Worm (Caenorhabditis elegans) whole organism, L3 larva: ENCODE results near the gene F49F1.18.

Experiments
- ceh-9 ChIP-seq: sonication (generic microtip); optimal IDR thresholded peaks from 2 replicates; lab custom pipeline; 2018; ENCODE audit warnings: missing biosample characterization, missing genetic modification characterization
- daf-12 ChIP-seq: fragments of 150-350 bp; optimal IDR thresholded peaks from 2 replicates; lab custom pipeline; 2014; ENCODE audit warnings: missing biosample characterization, missing genetic modification reagents, missing genetic modification characterization
- egl-5 ChIP-seq: fragments of 150-350 bp; optimal IDR thresholded peaks from 2 replicates; lab custom pipeline; 2017; ENCODE audit warnings: missing biosample characterization, missing genetic modification reagents, missing genetic modification characterization, inconsistent platforms
- elt-3 ChIP-seq, 3 experiments: fragments of 150-350 bp in 1 of 3; sonication (generic microtip) in 2 of 3; optimal IDR thresholded peaks; 2 replicates in 2 of 3; 4 replicates in 1 of 3; lab custom pipeline; 2014 to 2017; ENCODE audit warnings: missing biosample characterization in 3 of 3, missing genetic modification characterization in 3 of 3
- nhr-11 ChIP-seq: fragments of 150-350 bp; optimal IDR thresholded peaks from 2 replicates; lab custom pipeline; 2014; ENCODE audit warnings: missing biosample characterization, missing genetic modification characterization
- nhr-23 ChIP-seq: fragments of 150-350 bp; optimal IDR thresholded peaks from 2 replicates; lab custom pipeline; 2014; ENCODE audit warnings: missing biosample characterization, missing genetic modification reagents, missing genetic modification characterization
- nhr-43 ChIP-seq: sonication (generic microtip); optimal IDR thresholded peaks from 2 replicates; lab custom pipeline; 2016; ENCODE audit warnings: mild to moderate bottlenecking, missing genetic modification characterization, missing compliant biosample characterization; ENCODE audit not compliant: poor library complexity, severe bottlenecking
- nhr-76 ChIP-seq: fragments of 150-350 bp; sonication (generic microtip); optimal IDR thresholded peaks from 5 replicates; lab custom pipeline; 2014; ENCODE audit warnings: missing biosample characterization, missing genetic modification characterization
- pqm-1 ChIP-seq: fragments of 150-350 bp; optimal IDR thresholded peaks from 2 replicates; lab custom pipeline; 2017; ENCODE audit warnings: missing biosample characterization, missing genetic modification characterization, inconsistent platforms
- skn-1 ChIP-seq: fragments of 150-350 bp; optimal IDR thresholded peaks from 2 replicates; lab custom pipeline; 2014; ENCODE audit warnings: missing biosample characterization, missing genetic modification characterization

ce11 chrIV:4137472-4137871, 2.7 kb downstream of the F49F1.18 start, which contains the start of gene F49F1.9:
- TF ChIP-seq nhr-11 (tag; lab: Kevin White, UChicago) (no peak), skn-1 (no peak), egl-5 (tag; lab: Kevin White, UChicago) (no peak), daf-12 (tag; lab: Kevin White, UChicago) (no peak), elt-3 (tag; optimal IDR thresholded peaks at IDR 0.05; lab: Kevin White, UChicago) (no peak), ceh-9 (tag; lab: Kevin White, UChicago) (no peak), nhr-23 (tag; lab: Kevin White, UChicago) (no peak), nhr-76 (tag; lab: Kevin White, UChicago) (no peak), nhr-43 (tag; lab: Kevin White, UChicago) (no peak), pqm-1 (tag; lab: Kevin White, UChicago) (no peak)
